Fruit fly (Drosophila melanogaster) whole organism, embryonic: Measurements from ENCODE around the gene osy.

ENCODE experiments used
- Adf1 ChIP-seq: fragments of 200-800 bp; sonication (Bioruptor generic); IDR thresholded peaks from 2 replicates; pipeline ENCODE4 v1.3.6; 2022; ENCODE audit warnings: missing biosample characterization, missing genetic modification characterization
- CG10979 ChIP-seq: fragments of 200-800 bp; sonication (Bioruptor generic); optimal IDR thresholded peaks from 2 replicates; lab custom pipeline; 2018; ENCODE audit warnings: missing biosample characterization, mild to moderate bottlenecking, missing genetic modification characterization, moderate library complexity
- CG13296 ChIP-seq: fragments of 200-800 bp; sonication (Bioruptor generic); optimal IDR thresholded peaks from 3 replicates; lab custom pipeline; 2018; ENCODE audit warnings: missing biosample characterization, mild to moderate bottlenecking, missing genetic modification characterization
- CG14014 ChIP-seq: fragments of 200-800 bp; sonication (Bioruptor generic); IDR thresholded peaks from 2 replicates; pipeline ENCODE4 v1.3.6; 2022; ENCODE audit warnings: missing biosample characterization, missing genetic modification characterization
- CG14710 ChIP-seq: fragments of 200-800 bp; sonication (Bioruptor generic); optimal IDR thresholded peaks from 3 replicates; lab custom pipeline; 2019; ENCODE audit warnings: missing biosample characterization, mild to moderate bottlenecking, missing genetic modification characterization, moderate library complexity
- CG15011 ChIP-seq: fragments of 200-800 bp; sonication (Bioruptor generic); optimal IDR thresholded peaks from 3 replicates; lab custom pipeline; 2018; ENCODE audit warnings: missing biosample characterization, mild to moderate bottlenecking, missing genetic modification characterization
- CG17802 ChIP-seq: fragments of 200-800 bp; sonication (Bioruptor generic); optimal IDR thresholded peaks from 2 replicates; lab custom pipeline; 2018; ENCODE audit warnings: missing biosample characterization, mild to moderate bottlenecking, missing genetic modification characterization, moderate library complexity
- CG17912 ChIP-seq: fragments of 200-800 bp; sonication (Bioruptor generic); optimal IDR thresholded peaks from 2 replicates; lab custom pipeline; 2018; ENCODE audit warnings: missing biosample characterization, mild to moderate bottlenecking, missing genetic modification characterization
- CG18619 ChIP-seq: fragments of 200-800 bp; sonication (Bioruptor generic); optimal IDR thresholded peaks from 3 replicates; lab custom pipeline; 2017; ENCODE audit warnings: missing biosample characterization, mild to moderate bottlenecking, missing genetic modification characterization
- CG2120 ChIP-seq: fragments of 200-800 bp; sonication (Bioruptor generic); optimal IDR thresholded peaks from 3 replicates; lab custom pipeline; 2016; ENCODE audit warnings: missing biosample characterization, missing genetic modification characterization
- CG2129 ChIP-seq: fragments of 200-800 bp; sonication (Bioruptor generic); IDR thresholded peaks from 2 replicates; pipeline ENCODE4 v1.3.6; 2022; ENCODE audit warnings: missing biosample characterization, missing genetic modification characterization; ENCODE audit not compliant: partially characterized antibody
- CG31388 ChIP-seq: fragments of 200-800 bp; sonication (Bioruptor generic); optimal IDR thresholded peaks from 2 replicates; lab custom pipeline; 2016; ENCODE audit warnings: missing biosample characterization, missing genetic modification characterization
- CG32772 ChIP-seq: fragments of 200-800 bp; sonication (Bioruptor generic); IDR thresholded peaks from 2 replicates; pipeline ENCODE4 v1.3.6; 2022; ENCODE audit warnings: missing biosample characterization, missing genetic modification characterization
- CG5180 ChIP-seq: fragments of 200-800 bp; sonication (Bioruptor generic); optimal IDR thresholded peaks from 3 replicates; lab custom pipeline; 2017; ENCODE audit warnings: missing biosample characterization, missing genetic modification characterization, mild to moderate bottlenecking, moderate library complexity, missing genetic modification reagents
- CG6689 ChIP-seq: fragments of 200-800 bp; sonication (Bioruptor generic); IDR thresholded peaks from 2 replicates; pipeline ENCODE4 v1.3.6; 2022; ENCODE audit warnings: missing biosample characterization, missing genetic modification characterization
- CG6813 ChIP-seq: fragments of 200-800 bp; sonication (Bioruptor generic); optimal IDR thresholded peaks from 2 replicates; lab custom pipeline; 2017; ENCODE audit warnings: missing biosample characterization, missing genetic modification characterization, mild to moderate bottlenecking, moderate library complexity, missing genetic modification reagents
- CG7928 ChIP-seq: fragments of 200-800 bp; sonication (Bioruptor generic); optimal IDR thresholded peaks from 2 replicates; lab custom pipeline; 2017; ENCODE audit warnings: missing biosample characterization, mild to moderate bottlenecking, missing genetic modification characterization
- CHES-1-like ChIP-seq: fragments of 200-800 bp; sonication (Bioruptor generic); optimal IDR thresholded peaks from 2 replicates; lab custom pipeline; 2016; ENCODE audit warnings: missing biosample characterization, missing genetic modification characterization
- CTCF ChIP-seq: fragments of 200-800 bp; sonication (Bioruptor generic); optimal IDR thresholded peaks from 2 replicates; lab custom pipeline; 2017; ENCODE audit warnings: missing biosample characterization, mild to moderate bottlenecking, missing genetic modification characterization, moderate library complexity
- Camta ChIP-seq: fragments of 200-800 bp; sonication (Bioruptor generic); optimal IDR thresholded peaks from 2 replicates; lab custom pipeline; 2016; ENCODE audit warnings: missing biosample characterization, missing genetic modification characterization
- D19B ChIP-seq: fragments of 200-800 bp; sonication (Bioruptor generic); optimal IDR thresholded peaks from 2 replicates; lab custom pipeline; 2017; ENCODE audit warnings: missing biosample characterization, mild to moderate bottlenecking, missing genetic modification characterization
- Fer3 ChIP-seq: fragments of 200-800 bp; sonication (Bioruptor generic); optimal IDR thresholded peaks from 2 replicates; lab custom pipeline; 2018; ENCODE audit warnings: missing biosample characterization, mild to moderate bottlenecking, missing genetic modification characterization, moderate library complexity
- Gug ChIP-seq: fragments of 200-800 bp; sonication (Bioruptor generic); IDR thresholded peaks from 4 replicates; pipeline ENCODE4 v1.3.6; 2022; ENCODE audit warnings: missing biosample characterization, missing genetic modification characterization
- Myb ChIP-seq: fragments of 200-800 bp; sonication (Bioruptor generic); optimal IDR thresholded peaks from 2 replicates; lab custom pipeline; 2016; ENCODE audit warnings: missing biosample characterization, missing genetic modification characterization
- NFAT ChIP-seq: fragments of 200-800 bp; sonication (Bioruptor generic); IDR thresholded peaks from 2 replicates; pipeline ENCODE4 v1.3.6; 2022; ENCODE audit warnings: missing biosample characterization, missing genetic modification characterization
- Oaz ChIP-seq: fragments of 200-800 bp; sonication (Bioruptor generic); IDR thresholded peaks from 2 replicates; pipeline ENCODE4 v1.3.6; 2022; ENCODE audit warnings: missing biosample characterization, missing genetic modification characterization
- Tbp ChIP-seq: fragments of >200 bp; optimal IDR thresholded peaks from 2 replicates; lab custom pipeline; 2018; ENCODE audit warnings: missing biosample characterization, missing genetic modification characterization
- Xrp1 ChIP-seq: fragments of 200-800 bp; sonication (Bioruptor generic); IDR thresholded peaks from 2 replicates; pipeline ENCODE4 v1.3.6; 2022; ENCODE audit warnings: missing biosample characterization, missing genetic modification characterization
- ac ChIP-seq: fragments of 200-800 bp; sonication (Bioruptor generic); optimal IDR thresholded peaks from 3 replicates; lab custom pipeline; 2017; ENCODE audit warnings: missing biosample characterization, mild to moderate bottlenecking, missing genetic modification characterization
- aop ChIP-seq: fragments of 200-800 bp; sonication (Bioruptor generic); IDR thresholded peaks from 2 replicates; pipeline ENCODE4 v1.3.6; 2022; ENCODE audit warnings: missing biosample characterization, missing genetic modification characterization
- bcd ChIP-seq: fragments of 200-800 bp; sonication (Bioruptor generic); optimal IDR thresholded peaks from 2 replicates; lab custom pipeline; 2017; ENCODE audit warnings: missing biosample characterization, mild to moderate bottlenecking, missing genetic modification characterization
- btn ChIP-seq: fragments of 200-800 bp; sonication (Bioruptor generic); optimal IDR thresholded peaks from 2 replicates; lab custom pipeline; 2016; ENCODE audit warnings: missing biosample characterization, missing genetic modification characterization
- cg ChIP-seq: fragments of 200-800 bp; sonication (Bioruptor generic); optimal IDR thresholded peaks from 3 replicates; lab custom pipeline; 2019; ENCODE audit warnings: missing biosample characterization, mild to moderate bottlenecking, missing genetic modification characterization, moderate library complexity
- dmrt11E ChIP-seq: fragments of 200-800 bp; sonication (Bioruptor generic); optimal IDR thresholded peaks from 3 replicates; lab custom pipeline; 2018; ENCODE audit warnings: missing biosample characterization, mild to moderate bottlenecking, missing genetic modification characterization, moderate library complexity
- fd64A ChIP-seq: fragments of 200-800 bp; sonication (Bioruptor generic); optimal IDR thresholded peaks from 3 replicates; lab custom pipeline; 2018; ENCODE audit warnings: missing biosample characterization, mild to moderate bottlenecking, missing genetic modification characterization
- grn ChIP-seq: fragments of 200-800 bp; sonication (Bioruptor generic); optimal IDR thresholded peaks from 3 replicates; lab custom pipeline; 2017; ENCODE audit warnings: missing biosample characterization, missing genetic modification characterization
- gsb-n ChIP-seq: fragments of 200-800 bp; sonication (Bioruptor generic); optimal IDR thresholded peaks from 3 replicates; lab custom pipeline; 2018; ENCODE audit warnings: missing biosample characterization, mild to moderate bottlenecking, missing genetic modification characterization
- insv ChIP-seq, 2 experiments: fragments of 200-800 bp; sonication (Bioruptor generic); optimal IDR thresholded peaks; 3 replicates each; lab custom pipeline; 2016 to 2018; ENCODE audit warnings: missing biosample characterization in 2 of 2, missing genetic modification characterization in 2 of 2
- maf-S ChIP-seq: fragments of 200-800 bp; sonication (Bioruptor generic); optimal IDR thresholded peaks from 2 replicates; lab custom pipeline; 2016; ENCODE audit warnings: missing biosample characterization, missing genetic modification characterization
- mirr ChIP-seq: fragments of 200-800 bp; sonication (Bioruptor generic); optimal IDR thresholded peaks from 3 replicates; lab custom pipeline; 2018; ENCODE audit warnings: missing biosample characterization, mild to moderate bottlenecking, missing genetic modification characterization
- p53 ChIP-seq: fragments of 200-800 bp; sonication (Bioruptor generic); optimal IDR thresholded peaks from 2 replicates; lab custom pipeline; 2016; ENCODE audit warnings: missing biosample characterization, missing genetic modification characterization
- pita ChIP-seq: fragments of 200-800 bp; sonication (Bioruptor generic); optimal IDR thresholded peaks from 2 replicates; lab custom pipeline; 2017; ENCODE audit warnings: missing biosample characterization, mild to moderate bottlenecking, missing genetic modification characterization
- pzg ChIP-seq: fragments of 200-800 bp; sonication (Bioruptor generic); optimal IDR thresholded peaks from 3 replicates; lab custom pipeline; 2018; ENCODE audit warnings: missing biosample characterization, mild to moderate bottlenecking, missing genetic modification characterization, moderate library complexity
- ranshi ChIP-seq: fragments of 200-800 bp; sonication (Bioruptor generic); IDR thresholded peaks from 2 replicates; pipeline ENCODE4 v1.3.6; 2022; ENCODE audit warnings: missing biosample characterization, missing genetic modification characterization
- schlank ChIP-seq: fragments of 200-800 bp; sonication (Bioruptor generic); optimal IDR thresholded peaks from 2 replicates; lab custom pipeline; 2018; ENCODE audit warnings: missing biosample characterization, mild to moderate bottlenecking, missing genetic modification characterization
- scrt ChIP-seq: fragments of 200-800 bp; sonication (Bioruptor generic); optimal IDR thresholded peaks from 2 replicates; lab custom pipeline; 2018; ENCODE audit warnings: missing biosample characterization, mild to moderate bottlenecking, missing genetic modification characterization, moderate library complexity
- shn ChIP-seq: fragments of 200-800 bp; sonication (Bioruptor generic); optimal IDR thresholded peaks from 3 replicates; lab custom pipeline; 2016; ENCODE audit warnings: missing biosample characterization, missing genetic modification characterization
- sob ChIP-seq: fragments of 200-800 bp; sonication (Bioruptor generic); IDR thresholded peaks from 2 replicates; pipeline ENCODE4 v1.3.6; 2022; ENCODE audit warnings: missing biosample characterization, missing genetic modification characterization
- tll ChIP-seq, 2 experiments: fragments of 200-800 bp in 1 of 2; fragments of >200 bp in 1 of 2; sonication (Bioruptor generic) in 1 of 2; optimal IDR thresholded peaks; 2 replicates each; lab custom pipeline; 2017 to 2019; ENCODE audit warnings: missing biosample characterization in 2 of 2, missing genetic modification characterization in 2 of 2, mild to moderate bottlenecking in 1 of 2, moderate library complexity in 1 of 2
- tx ChIP-seq: fragments of 200-800 bp; sonication (Bioruptor generic); optimal IDR thresholded peaks from 2 replicates; lab custom pipeline; 2016; ENCODE audit warnings: missing biosample characterization, missing genetic modification characterization
- vfl ChIP-seq: fragments of 200-800 bp; sonication (Bioruptor generic); optimal IDR thresholded peaks from 2 replicates; lab custom pipeline; 2016; ENCODE audit warnings: missing biosample characterization, missing genetic modification characterization
- zen ChIP-seq: fragments of 200-800 bp; sonication (Bioruptor generic); optimal IDR thresholded peaks from 3 replicates; lab custom pipeline; 2018; ENCODE audit warnings: missing biosample characterization, mild to moderate bottlenecking, missing genetic modification characterization, moderate library complexity

Gene osy

DNA sequence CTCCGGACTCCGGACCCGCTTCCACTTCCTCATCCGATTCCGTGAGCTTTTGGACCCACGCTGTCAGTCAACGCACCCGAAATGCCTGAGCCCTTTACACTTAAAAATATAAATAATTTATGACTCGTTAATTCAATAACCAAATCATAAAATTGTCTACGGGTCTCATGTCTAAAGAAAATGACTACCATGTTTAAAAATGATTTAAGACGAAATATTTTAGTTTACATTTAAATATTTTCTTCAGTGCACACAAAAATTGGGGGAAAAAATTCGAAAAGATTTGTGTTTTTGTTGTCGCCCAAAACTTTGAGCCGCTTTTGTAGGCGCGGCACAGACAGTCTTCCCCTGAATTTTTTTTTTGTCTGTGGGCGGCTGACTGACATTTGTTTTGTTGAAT, 15.2 kb downstream of the osy start (continued):
- TF ChIP-seq mirr (no peak), tx (GFP tag; lab: Kevin White, UChicago) (no peak), CG6813 (GFP tag; lab: Kevin White, UChicago) (peak; percentile 31), scrt (GFP tag; lab: Kevin White, UChicago) (peak; percentile 57), CG15011 (no peak), fd64A (GFP tag; lab: Kevin White, UChicago) (no peak), bcd (peak; percentile 41), tll (GFP tag; optimal IDR thresholded peaks at IDR 0.05; lab: Kevin White, UChicago) (no peak), ac (GFP tag; lab: Kevin White, UChicago) (no peak), CG32772 (GFP tag; lab: Robert Waterston, UW) (no peak), CG5180 (GFP tag; lab: Kevin White, UChicago) (no peak), CHES-1-like (GFP tag; lab: Kevin White, UChicago) (no peak), CTCF (GFP tag; lab: Kevin White, UChicago) (no peak), Oaz (no peak), Gug (GFP tag; lab: Robert Waterston, UW) (no peak), insv (GFP tag; optimal IDR thresholded peaks at IDR 0.05; lab: Kevin White, UChicago) (no peak), ranshi (peak; percentile 31; the same call in 1 of the 2 replicates), CG13296 (GFP tag; lab: Kevin White, UChicago) (peak; percentile 49), pzg (no peak), Tbp (GFP tag; lab: Kevin White, UChicago) (no peak), zen (no peak), sob (GFP tag; lab: Robert Waterston, UW) (peak; percentile 51), cg (GFP tag; lab: Kevin White, UChicago) (no peak), D19B (GFP tag; lab: Kevin White, UChicago) (peak; percentile 12), NFAT (GFP tag; lab: Robert Waterston, UW) (no peak), CG2129 (GFP tag; lab: Robert Waterston, UW) (no peak), p53 (GFP tag; lab: Kevin White, UChicago) (no peak), CG14014 (GFP tag; lab: Robert Waterston, UW) (peak; percentile 55; the same call in 1 of the 2 replicates), CG7928 (no peak), CG31388 (GFP tag; lab: Kevin White, UChicago) (no peak), CG14710 (tag; lab: Kevin White, UChicago) (no peak), gsb-n (no peak), CG18619 (GFP tag; lab: Kevin White, UChicago) (no peak), Camta (GFP tag; lab: Kevin White, UChicago) (no peak), CG17912 (GFP tag; lab: Kevin White, UChicago) (no peak), schlank (tag; lab: Kevin White, UChicago) (no peak), Xrp1 (GFP tag; lab: Robert Waterston, UW) (no peak), grn (GFP tag; lab: Kevin White, UChicago) (no peak), CG10979 (tag; lab: Kevin White, UChicago) (no peak), shn (GFP tag; lab: Kevin White, UChicago) (no peak), aop (GFP tag; lab: Robert Waterston, UW) (no peak), CG6689 (peak; percentile 52), CG2120 (peak; percentile 71), Myb (GFP tag; lab: Kevin White, UChicago) (no peak), maf-S (GFP tag; lab: Kevin White, UChicago) (no peak), pita (GFP tag; lab: Kevin White, UChicago) (no peak), Adf1 (GFP tag; lab: Robert Waterston, UW) (0 out of 2 replicates have a peak, but pooled peaks have one; percentile 27), Fer3 (tag; lab: Kevin White, UChicago) (peak; percentile 64), dmrt11E (tag; lab: Kevin White, UChicago) (no peak), vfl (GFP tag; lab: Kevin White, UChicago) (no peak), CG17802 (tag; lab: Kevin White, UChicago) (no peak), btn (GFP tag; lab: Kevin White, UChicago) (no peak)
